Worm (Caenorhabditis elegans): ENCODE measurements around the gene K09G1.2.

- TF ChIP-seq unc-39 (tag; optimal IDR thresholded peaks at IDR 0.05) (no peak), elt-3 (tag; optimal IDR thresholded peaks at IDR 0.05) (no peak), lin-15B (tag; optimal IDR thresholded peaks at IDR 0.05) (no peak), ceh-28 (tag; optimal IDR thresholded peaks at IDR 0.05) (no peak), unc-62 (GFP tag; optimal IDR thresholded peaks at IDR 0.05) (no peak), lin-39 (tag; optimal IDR thresholded peaks at IDR 0.05) (no peak), pha-4 (tag; optimal IDR thresholded peaks at IDR 0.05) (no peak), ceh-82 (tag; optimal IDR thresholded peaks at IDR 0.05) (no peak), nhr-23 (tag; optimal IDR thresholded peaks at IDR 0.05) (no peak), egl-27 (tag; optimal IDR thresholded peaks at IDR 0.05) (no peak), ceh-9 (tag; optimal IDR thresholded peaks at IDR 0.05) (no peak), ztf-4 (tag; optimal IDR thresholded peaks at IDR 0.05) (no peak)
These were observed 19.4 kb upstream of the K09G1.2 start for ce11 chrV:9571056-9571455.

All from whole organism, L3 larva.